Fruit fly (Drosophila melanogaster): ENCODE data around the gene dbe.
A peak's percentile ranks its signal among the peaks of the same experiment; 100 is the strongest.

The dbe gene

dm6 chr2L:869497-870040 lies at the start of gene dbe:
dbe (minus strand) TSS chr2L:869857.
- TF ChIP-seq CTCF (optimal IDR thresholded peaks at IDR 0.05) (no peak), CG8478 (optimal IDR thresholded peaks at IDR 0.05) (no peak)

- TF ChIP-seq CTCF (optimal IDR thresholded peaks at IDR 0.05) (no peak), CG8478 (optimal IDR thresholded peaks at IDR 0.05) (no peak)
Observed at dm6 chr2L:918738-919137, 49.1 kb upstream of the dbe start.

dm6 chr2L:913850-914391 lies 44.3 kb upstream of the dbe start, which contains the start of gene GluRIIC:
GluRIIC (plus strand) TSS chr2L:914086.
- TF ChIP-seq CTCF (optimal IDR thresholded peaks at IDR 0.05) = no peak
- no peak for TF ChIP-seq CG8478 (optimal IDR thresholded peaks at IDR 0.05)

- TF ChIP-seq CG8478 (optimal IDR thresholded peaks at IDR 0.05) = no peak
Observed at dm6 chr2L:903748-904147, 34.1 kb upstream of the dbe start.

dm6 chr2L:898316-898715 lies 28.7 kb upstream of the dbe start, which contains the start of gene Lsp1beta:
Lsp1beta (plus strand) TSS chr2L:898500.
- TF ChIP-seq CTCF (optimal IDR thresholded peaks at IDR 0.05) = no peak
- TF ChIP-seq CG8478 (optimal IDR thresholded peaks at IDR 0.05) = no peak

dm6 chr2L:897124-897523 lies 27.5 kb upstream of the dbe start:
- TF ChIP-seq CG8478 (optimal IDR thresholded peaks at IDR 0.05) (no peak), CTCF (optimal IDR thresholded peaks at IDR 0.05) (no peak)

- TF ChIP-seq CG8478 (optimal IDR thresholded peaks at IDR 0.05) = no peak
- no peak for TF ChIP-seq CTCF (optimal IDR thresholded peaks at IDR 0.05)
Observed at dm6 chr2L:895448-895847, 25.8 kb upstream of the dbe start.

- TF ChIP-seq CTCF (optimal IDR thresholded peaks at IDR 0.05) (no peak), CG8478 (optimal IDR thresholded peaks at IDR 0.05) (no peak)
Observed at dm6 chr2L:893171-893570, 23.5 kb upstream of the dbe start.

- TF ChIP-seq CG8478 (optimal IDR thresholded peaks at IDR 0.05) (no peak), CTCF (optimal IDR thresholded peaks at IDR 0.05) (no peak)
Observed at dm6 chr2L:892461-892860, 22.8 kb upstream of the dbe start.

- TF ChIP-seq CTCF (optimal IDR thresholded peaks at IDR 0.05) (no peak), CG8478 (optimal IDR thresholded peaks at IDR 0.05) (no peak)
Observed at dm6 chr2L:889799-890198, 20.1 kb upstream of the dbe start.

- peak; percentile 68 to 70 for TF ChIP-seq CTCF (optimal IDR thresholded peaks at IDR 0.05)
- no peak for TF ChIP-seq CG8478 (optimal IDR thresholded peaks at IDR 0.05)
Observed at dm6 chr2L:887788-888187, 18.1 kb upstream of the dbe start.

- TF ChIP-seq CG8478 (optimal IDR thresholded peaks at IDR 0.05) = no peak
- TF ChIP-seq CTCF (optimal IDR thresholded peaks at IDR 0.05) = no peak
Observed at dm6 chr2L:886743-887142, 17.1 kb upstream of the dbe start.

dm6 chr2L:884970-885369 lies 15.3 kb upstream of the dbe start, which contains the start of gene CG15824:
CG15824 (minus strand) TSS chr2L:885141.
- TF ChIP-seq CG8478 (optimal IDR thresholded peaks at IDR 0.05) (no peak), CTCF (optimal IDR thresholded peaks at IDR 0.05) (peak; percentile 37 to 39)

- TF ChIP-seq CTCF (optimal IDR thresholded peaks at IDR 0.05) = no peak
- TF ChIP-seq CG8478 (optimal IDR thresholded peaks at IDR 0.05) = no peak
Observed at dm6 chr2L:877002-877401, 7.3 kb upstream of the dbe start, which contains the start of gene ninaA. ninaA (plus strand) TSS chr2L:877302.

- TF ChIP-seq CG8478 (optimal IDR thresholded peaks at IDR 0.05) (no peak), CTCF (optimal IDR thresholded peaks at IDR 0.05) (no peak)
Observed at dm6 chr2L:873724-874504, 4.3 kb upstream of the dbe start.

dm6 chr2L:871419-871846 lies 1.8 kb upstream of the dbe start:
- no peak for TF ChIP-seq CG8478 (optimal IDR thresholded peaks at IDR 0.05)
- peak; percentile 88 to 96 for TF ChIP-seq CTCF (optimal IDR thresholded peaks at IDR 0.05)
